Worm (Caenorhabditis elegans): ENCODE results near the gene xbx-1.

xbx-1 gene

ce11 chrV:14971136-14971535, 8.9 kb upstream of the xbx-1 start, which contains the start of gene nlp-59:
TSS of gene nlp-59 (plus strand) at chrV:14971436.
- TF ChIP-seq nhr-237 (tag; optimal IDR thresholded peaks at IDR 0.05): no peak
- no peak for TF ChIP-seq cnd-1 (tag; optimal IDR thresholded peaks at IDR 0.05)
- TF ChIP-seq M03D4.4 (tag; optimal IDR thresholded peaks at IDR 0.05): no peak
- no peak for TF ChIP-seq elt-1 (tag; optimal IDR thresholded peaks at IDR 0.05; ENCODE audit: borderline replicate concordance, insufficient read depth)
- TF ChIP-seq ces-1 (GFP tag; optimal IDR thresholded peaks at IDR 0.05): no peak
- no peak for TF ChIP-seq ham-2 (GFP tag; optimal IDR thresholded peaks at IDR 0.05)
- no peak for TF ChIP-seq mab-5 (tag; optimal IDR thresholded peaks at IDR 0.05)
- TF ChIP-seq blmp-1 (tag; optimal IDR thresholded peaks at IDR 0.05): no peak
- no peak for TF ChIP-seq nhr-76 (tag; optimal IDR thresholded peaks at IDR 0.05)
- TF ChIP-seq nhr-28 (tag; optimal IDR thresholded peaks at IDR 0.05): no peak
- no peak for TF ChIP-seq ceh-43 (GFP tag; optimal IDR thresholded peaks at IDR 0.05)
- TF ChIP-seq zip-8 (tag; optimal IDR thresholded peaks at IDR 0.05): no peak
- TF ChIP-seq drap-1 (GFP tag; optimal IDR thresholded peaks at IDR 0.05): no peak

DNA sequence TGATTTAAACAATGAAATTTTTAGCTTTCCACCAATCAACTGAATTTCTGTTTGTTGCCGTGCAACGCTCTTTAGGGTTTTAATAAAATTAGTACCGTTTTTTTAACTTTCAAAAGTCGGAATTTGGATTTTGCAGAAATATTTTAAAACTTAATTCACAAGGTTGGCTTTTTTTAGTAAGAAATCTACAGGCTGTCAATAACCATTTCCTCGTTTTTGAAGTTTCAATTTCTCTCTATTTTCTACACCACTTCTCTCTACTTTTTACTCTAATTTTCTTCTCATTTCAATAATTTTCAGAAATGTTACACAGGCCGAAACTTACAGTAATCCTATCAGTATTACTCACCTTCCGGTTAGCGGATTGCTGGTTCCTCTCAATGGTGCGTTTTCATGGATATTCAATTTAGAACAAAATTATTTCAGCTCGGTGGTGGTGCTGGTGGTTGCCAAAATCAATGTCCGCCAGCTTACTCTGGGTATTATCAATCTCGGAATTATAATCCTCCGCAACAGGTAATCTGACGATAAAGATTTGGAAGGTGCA, 1.8 kb upstream of the xbx-1 start, which contains the start of the genes grd-12 and F02D8.1:
grd-12 (plus strand) TSS at position 301 of the 547 bp plus-strand sequence.
F02D8.1 (minus strand) TSS at position 497 of the 547 bp plus-strand sequence.
- no peak for TF ChIP-seq M03D4.4 (tag; optimal IDR thresholded peaks at IDR 0.05)
- TF ChIP-seq sptf-1 (tag; optimal IDR thresholded peaks at IDR 0.05): no peak
- TF ChIP-seq flh-1 (GFP tag; optimal IDR thresholded peaks at IDR 0.05): no peak
- TF ChIP-seq hlh-1 (tag; optimal IDR thresholded peaks at IDR 0.05): no peak
- TF ChIP-seq nhr-28 (tag; optimal IDR thresholded peaks at IDR 0.05): no peak
- no peak for TF ChIP-seq sem-2 (GFP tag; optimal IDR thresholded peaks at IDR 0.05)
- no peak for TF ChIP-seq blmp-1 (tag; optimal IDR thresholded peaks at IDR 0.05)

DNA sequence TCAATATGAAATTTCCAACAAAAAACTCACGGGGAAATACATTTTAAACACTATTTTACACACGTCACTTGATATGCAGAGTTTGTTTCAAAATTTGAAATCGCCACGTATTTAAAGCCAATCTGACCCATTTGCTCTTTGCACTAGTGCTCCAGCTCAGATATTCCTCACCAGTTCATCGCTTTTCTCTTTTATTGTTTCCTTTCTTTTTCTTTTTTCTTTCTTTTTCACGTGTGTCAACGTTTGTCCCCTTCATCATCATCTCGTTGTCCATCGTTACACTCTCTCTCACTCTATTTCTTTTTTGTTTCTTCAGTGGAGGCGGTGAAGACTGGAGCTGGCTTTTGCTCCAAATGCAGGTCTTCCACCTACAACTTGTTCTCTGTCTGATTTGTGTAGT, 4.6 kb downstream of the xbx-1 start, which contains the start of gene F02D8.4:
F02D8.4 (plus strand) TSS at position 301 of the 400 bp plus-strand sequence.
- no peak for TF ChIP-seq zip-8 (tag; optimal IDR thresholded peaks at IDR 0.05)
- no peak for TF ChIP-seq sptf-1 (tag; optimal IDR thresholded peaks at IDR 0.05)
- no peak for TF ChIP-seq nhr-76 (tag; optimal IDR thresholded peaks at IDR 0.05)
- TF ChIP-seq pha-4 (tag; optimal IDR thresholded peaks at IDR 0.05): no peak
- TF ChIP-seq unc-39 (tag; optimal IDR thresholded peaks at IDR 0.05): no peak
- no peak for TF ChIP-seq nhr-2 (tag; optimal IDR thresholded peaks at IDR 0.05)
- TF ChIP-seq ceh-39 (tag; optimal IDR thresholded peaks at IDR 0.05): no peak
- no peak for TF ChIP-seq nhr-12 (tag; optimal IDR thresholded peaks at IDR 0.05)
- no peak for TF ChIP-seq flh-1 (GFP tag; optimal IDR thresholded peaks at IDR 0.05)
- TF ChIP-seq elt-3 (tag; optimal IDR thresholded peaks at IDR 0.05): no peak
- TF ChIP-seq ces-1 (GFP tag; optimal IDR thresholded peaks at IDR 0.05): no peak
- TF ChIP-seq lin-13 (tag; optimal IDR thresholded peaks at IDR 0.05): no peak
- TF ChIP-seq nhr-237 (tag; optimal IDR thresholded peaks at IDR 0.05): no peak
- no peak for TF ChIP-seq mep-1 (tag; optimal IDR thresholded peaks at IDR 0.05)
- no peak for TF ChIP-seq unc-120 (tag; optimal IDR thresholded peaks at IDR 0.05; ENCODE audit: poor library complexity, severe bottlenecking)
- TF ChIP-seq mls-2 (tag; optimal IDR thresholded peaks at IDR 0.05): no peak
- TF ChIP-seq ztf-11 (tag; optimal IDR thresholded peaks at IDR 0.05): no peak

DNA sequence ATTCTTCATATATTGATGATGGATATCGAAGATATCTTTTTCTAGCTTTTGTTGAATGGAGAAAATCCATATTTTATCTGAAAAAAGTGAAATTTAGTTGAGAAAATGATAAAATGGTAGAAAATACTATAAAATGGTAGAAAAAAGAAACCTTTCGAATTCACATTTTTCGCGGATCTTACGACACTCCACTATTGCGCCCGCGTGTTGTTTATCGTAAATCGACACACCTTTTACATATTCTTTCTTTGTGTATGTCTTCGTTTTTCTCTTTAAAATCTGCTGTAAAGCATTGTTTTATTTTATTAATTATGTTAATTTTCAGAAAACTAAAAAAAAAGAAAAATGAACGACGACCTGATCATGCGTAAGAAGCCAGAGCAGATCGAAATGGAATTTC, 10.8 kb downstream of the xbx-1 start, which contains the start of the genes cdt-2 and T01C3.2:
cdt-2 (minus strand) TSS at position 284 of the 400 bp plus-strand sequence.
T01C3.2 (plus strand) TSS at position 326 of the 400 bp plus-strand sequence.
- no peak for TF ChIP-seq ceh-39 (tag; optimal IDR thresholded peaks at IDR 0.05)
- TF ChIP-seq mep-1 (tag; optimal IDR thresholded peaks at IDR 0.05): peak; percentile 28
- peak; percentile 11 for TF ChIP-seq lsy-2 (tag; optimal IDR thresholded peaks at IDR 0.05)
- no peak for TF ChIP-seq nhr-237 (tag; optimal IDR thresholded peaks at IDR 0.05)

DNA sequence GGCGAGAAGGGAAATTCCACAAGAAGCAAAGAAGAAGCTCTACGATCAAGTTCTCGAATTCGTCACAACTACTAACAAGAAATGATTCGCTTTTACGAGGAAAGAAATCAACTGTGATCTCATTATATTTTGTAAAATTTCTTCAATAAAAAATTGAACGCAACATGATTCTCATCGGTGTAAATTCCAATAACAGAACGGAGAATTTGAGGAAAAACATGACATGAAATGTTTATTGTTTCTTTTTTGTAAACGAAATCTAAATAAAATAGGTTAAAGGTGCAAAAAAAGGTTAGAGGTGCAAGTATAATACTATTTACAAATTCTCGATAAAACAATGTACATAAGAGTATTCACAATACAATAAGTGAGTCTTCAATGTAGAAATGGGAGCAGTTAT, 11.5 kb downstream of the xbx-1 start:
- TF ChIP-seq elt-1 (tag; optimal IDR thresholded peaks at IDR 0.05; ENCODE audit: borderline replicate concordance, insufficient read depth): no peak
- no peak for TF ChIP-seq ham-2 (GFP tag; optimal IDR thresholded peaks at IDR 0.05)
- TF ChIP-seq lsy-2 (tag; optimal IDR thresholded peaks at IDR 0.05): no peak
- no peak for TF ChIP-seq mep-1 (tag; optimal IDR thresholded peaks at IDR 0.05)
- no peak for TF ChIP-seq lin-13 (tag; optimal IDR thresholded peaks at IDR 0.05)
- TF ChIP-seq unc-39 (tag; optimal IDR thresholded peaks at IDR 0.05): no peak
- no peak for TF ChIP-seq flh-1 (GFP tag; optimal IDR thresholded peaks at IDR 0.05)
- TF ChIP-seq lin-32 (GFP tag; optimal IDR thresholded peaks at IDR 0.05): no peak
- TF ChIP-seq ces-1 (GFP tag; optimal IDR thresholded peaks at IDR 0.05): no peak
- no peak for TF ChIP-seq hlh-1 (tag; optimal IDR thresholded peaks at IDR 0.05)
- TF ChIP-seq nhr-2 (tag; optimal IDR thresholded peaks at IDR 0.05): no peak
- no peak for TF ChIP-seq elt-3 (tag; optimal IDR thresholded peaks at IDR 0.05)
- TF ChIP-seq M03D4.4 (tag; optimal IDR thresholded peaks at IDR 0.05): no peak
- no peak for TF ChIP-seq mab-5 (tag; optimal IDR thresholded peaks at IDR 0.05)
- no peak for TF ChIP-seq sptf-1 (tag; optimal IDR thresholded peaks at IDR 0.05)
- no peak for TF ChIP-seq sem-2 (GFP tag; optimal IDR thresholded peaks at IDR 0.05)
- TF ChIP-seq ztf-11 (tag; optimal IDR thresholded peaks at IDR 0.05): no peak
- TF ChIP-seq bed-3 (GFP tag; optimal IDR thresholded peaks at IDR 0.05): no peak
- TF ChIP-seq ceh-83 (GFP tag; optimal IDR thresholded peaks at IDR 0.05): no peak
